Worm (Caenorhabditis elegans) whole organism, L3 larva: ENCODE data around the gene spas-1.

Source experiments
- ama-1 ChIP-seq: fragments of 150-350 bp; optimal IDR thresholded peaks from 2 replicates; lab custom pipeline; 2018
- egl-27 ChIP-seq: sonication (generic microtip); optimal IDR thresholded peaks from 4 replicates; lab custom pipeline; 2017; ENCODE audit warnings: missing biosample characterization, missing genetic modification reagents, missing genetic modification characterization
- elt-1 ChIP-seq: fragments of 150-350 bp; optimal IDR thresholded peaks from 2 replicates; lab custom pipeline; 2014; ENCODE audit warnings: missing biosample characterization, missing genetic modification characterization
- fos-1 ChIP-seq: fragments of 150-350 bp; optimal IDR thresholded peaks from 2 replicates; lab custom pipeline; 2014; ENCODE audit warnings: missing biosample characterization, missing genetic modification characterization
- sea-2 ChIP-seq: fragments of 150-350 bp; sonication (generic microtip); optimal IDR thresholded peaks from 4 replicates; lab custom pipeline; 2014; ENCODE audit warnings: missing biosample characterization, missing genetic modification reagents, missing genetic modification characterization
- skn-1 ChIP-seq: fragments of 150-350 bp; optimal IDR thresholded peaks from 2 replicates; lab custom pipeline; 2014; ENCODE audit warnings: missing biosample characterization, missing genetic modification characterization
- tbx-2 ChIP-seq: sonication (generic microtip); optimal IDR thresholded peaks from 2 replicates; lab custom pipeline; 2016; ENCODE audit warnings: mild to moderate bottlenecking, missing genetic modification characterization, missing compliant biosample characterization

ce11 chrV:9213554-9213953, 38.0 kb downstream of the spas-1 start, which contains the start of gene mdt-27:
- TF ChIP-seq fos-1 (no peak), elt-1 (no peak), egl-27 (tag; lab: Kevin White, UChicago) (no peak), skn-1 (tag; lab: Kevin White, UChicago) (no peak), tbx-2 (tag; lab: Kevin White, UChicago) (no peak), ama-1 (no peak), sea-2 (GFP tag; lab: Kevin White, UChicago) (no peak)
